Worm (Caenorhabditis elegans) whole organism, L4 larva: ENCODE measurements around the gene F21E9.2.

ENCODE experiments used
- F10B5.3 ChIP-seq: sonication (generic microtip); optimal IDR thresholded peaks from 2 replicates; lab custom pipeline; 2016; ENCODE audit warnings: mild to moderate bottlenecking, missing genetic modification characterization, missing compliant biosample characterization
- F49E8.2 ChIP-seq: sonication (generic microtip); optimal IDR thresholded peaks from 2 replicates; lab custom pipeline; 2016; ENCODE audit warnings: missing compliant biosample characterization, mild to moderate bottlenecking, missing genetic modification characterization, borderline replicate concordance
- R02D3.7 ChIP-seq: fragments of 150-350 bp; sonication (generic microtip); optimal IDR thresholded peaks from 3 replicates; lab custom pipeline; 2014; ENCODE audit warnings: missing biosample characterization, missing genetic modification characterization
- Y75B8A.6 ChIP-seq: fragments of 200-800 bp; sonication (Bioruptor generic); IDR thresholded peaks from 2 replicates; pipeline ENCODE4 v1.3.6; 2022; ENCODE audit warnings: missing genetic modification reagents, missing genetic modification characterization, missing compliant biosample characterization
- aha-1 ChIP-seq: fragments of 150-350 bp; peaks from one replicate; lab custom pipeline; 2014; ENCODE audit warnings: missing biosample characterization, missing genetic modification characterization
- ama-1 ChIP-seq: fragments of 150-350 bp; optimal IDR thresholded peaks from 2 replicates; lab custom pipeline; 2014; ENCODE audit warnings: inconsistent platforms, mixed read lengths
- arid-1 ChIP-seq: fragments of 200-800 bp; sonication (Bioruptor generic); conservative IDR thresholded peaks from 2 replicates; pipeline ENCODE4 v1.3.6; 2022; ENCODE audit warnings: missing genetic modification reagents, missing genetic modification characterization, missing compliant biosample characterization
- attf-4 ChIP-seq: sonication (generic microtip); optimal IDR thresholded peaks from 3 replicates; lab custom pipeline; 2017; ENCODE audit warnings: missing biosample characterization, missing genetic modification characterization
- ceh-20 ChIP-seq: fragments of 200-800 bp; sonication (Bioruptor generic); IDR thresholded peaks from 2 replicates; pipeline ENCODE4 v1.3.6; 2022; ENCODE audit warnings: missing genetic modification reagents, missing genetic modification characterization, missing compliant biosample characterization
- ceh-62 ChIP-seq: sonication (generic microtip); optimal IDR thresholded peaks from 2 replicates; lab custom pipeline; 2017; ENCODE audit warnings: missing biosample characterization, missing genetic modification characterization
- ceh-82 ChIP-seq: sonication (generic microtip); optimal IDR thresholded peaks from 2 replicates; lab custom pipeline; 2017; ENCODE audit warnings: missing biosample characterization, missing genetic modification characterization
- ces-1 ChIP-seq: fragments of 150-350 bp; sonication (generic microtip); optimal IDR thresholded peaks from 4 replicates; lab custom pipeline; 2014; ENCODE audit warnings: missing biosample characterization, missing genetic modification reagents, missing genetic modification characterization
- ctbp-1 ChIP-seq: fragments of 200-800 bp; sonication (Bioruptor generic); IDR thresholded peaks from 2 replicates; pipeline ENCODE4 v1.3.6; 2022; ENCODE audit warnings: missing genetic modification reagents, missing genetic modification characterization, missing compliant biosample characterization
- dmd-8 ChIP-seq: fragments of 200-800 bp; sonication (Bioruptor generic); IDR thresholded peaks from 2 replicates; pipeline ENCODE4 v1.3.6; 2022; ENCODE audit warnings: missing genetic modification characterization, missing compliant biosample characterization
- dve-1 ChIP-seq: sonication (generic microtip); optimal IDR thresholded peaks from 2 replicates; lab custom pipeline; 2017; ENCODE audit warnings: antibody characterized with exemption, mild to moderate bottlenecking, missing genetic modification characterization, missing compliant biosample characterization; ENCODE audit not compliant: insufficient read depth
- fkh-10 ChIP-seq: fragments of 150-350 bp; optimal IDR thresholded peaks from 2 replicates; lab custom pipeline; 2014; ENCODE audit warnings: missing biosample characterization, missing genetic modification reagents, missing genetic modification characterization
- fos-1 ChIP-seq: fragments of 150-350 bp; optimal IDR thresholded peaks from 2 replicates; lab custom pipeline; 2014; ENCODE audit warnings: missing biosample characterization, missing genetic modification characterization
- gei-8 ChIP-seq: fragments of 200-800 bp; sonication (Bioruptor generic); optimal IDR thresholded peaks from 2 replicates; lab custom pipeline; 2018; ENCODE audit warnings: mild to moderate bottlenecking, missing genetic modification characterization, missing compliant biosample characterization
- hif-1 ChIP-seq, 2 experiments: sonication (generic microtip); optimal IDR thresholded peaks; 2 replicates each; lab custom pipeline; 2016 to 2017; ENCODE audit warnings: missing compliant biosample characterization in 2 of 2, missing genetic modification characterization in 2 of 2, missing genetic modification reagents in 2 of 2, missing genotype in 2 of 2, mild to moderate bottlenecking in 1 of 2
- hmg-1.1 ChIP-seq: fragments of 200-800 bp; sonication (Bioruptor generic); IDR thresholded peaks from 2 replicates; pipeline ENCODE4 v1.3.6; 2022; ENCODE audit warnings: missing genetic modification reagents, missing genetic modification characterization, missing compliant biosample characterization
- lim-7 ChIP-seq: fragments of 200-800 bp; sonication (Bioruptor generic); IDR thresholded peaks from 2 replicates; pipeline ENCODE4 v1.3.6; 2022; ENCODE audit warnings: missing genetic modification characterization, missing compliant biosample characterization
- lin-13 ChIP-seq: fragments of 150-350 bp; optimal IDR thresholded peaks from 2 replicates; lab custom pipeline; 2014; ENCODE audit warnings: missing biosample characterization, missing genetic modification reagents, missing genetic modification characterization
- lin-38 ChIP-seq: fragments of 200-800 bp; sonication (Bioruptor generic); IDR thresholded peaks from 2 replicates; pipeline ENCODE4 v1.3.6; 2022; ENCODE audit warnings: missing genetic modification reagents, missing genetic modification characterization, missing compliant biosample characterization
- lin-39 ChIP-seq: fragments of 150-350 bp; optimal IDR thresholded peaks from 2 replicates; lab custom pipeline; 2014; ENCODE audit warnings: missing biosample characterization, missing genetic modification reagents, missing genetic modification characterization
- lsy-2 ChIP-seq, 2 experiments: fragments of 150-350 bp in 1 of 2; sonication (generic microtip) in 1 of 2; optimal IDR thresholded peaks; 2 replicates each; lab custom pipeline; 2014 to 2017; ENCODE audit warnings: missing biosample characterization in 2 of 2, missing genetic modification characterization in 2 of 2
- madf-5 ChIP-seq, 2 experiments: fragments of 200-800 bp; sonication (Bioruptor generic); IDR thresholded peaks; 2 replicates each; pipeline ENCODE4 v1.3.6; 2022; ENCODE audit warnings: missing compliant biosample characterization in 2 of 2, missing genetic modification characterization in 2 of 2
- mdl-1 ChIP-seq, 2 experiments: fragments of 150-350 bp in 1 of 2; sonication (generic microtip) in 1 of 2; optimal IDR thresholded peaks; 2 replicates each; lab custom pipeline; 2014 to 2017; ENCODE audit warnings: missing biosample characterization in 2 of 2, missing genetic modification characterization in 2 of 2
- mdt-29 ChIP-seq: fragments of 200-800 bp; sonication (Bioruptor generic); IDR thresholded peaks from 2 replicates; pipeline ENCODE4 v1.3.6; 2022; ENCODE audit warnings: missing genetic modification reagents, missing genetic modification characterization, missing compliant biosample characterization
- nhr-10 ChIP-seq: fragments of 150-350 bp; optimal IDR thresholded peaks from 2 replicates; lab custom pipeline; 2014; ENCODE audit warnings: missing biosample characterization, missing genetic modification characterization
- nhr-102 ChIP-seq: sonication (generic microtip); optimal IDR thresholded peaks from 2 replicates; lab custom pipeline; 2016; ENCODE audit warnings: mild to moderate bottlenecking, missing genetic modification characterization, moderate library complexity, missing compliant biosample characterization
- nhr-25 ChIP-seq: sonication (generic microtip); optimal IDR thresholded peaks from 2 replicates; lab custom pipeline; 2017; ENCODE audit warnings: missing genetic modification characterization, mild to moderate bottlenecking, missing compliant biosample characterization, antibody characterized with exemption, moderate library complexity, borderline replicate concordance; ENCODE audit not compliant: insufficient read depth
- nhr-41 ChIP-seq: fragments of 200-800 bp; sonication (Bioruptor generic); IDR thresholded peaks from 2 replicates; pipeline ENCODE4 v1.3.6; 2022; ENCODE audit warnings: missing genetic modification reagents, missing genetic modification characterization, missing compliant biosample characterization
- pha-4 ChIP-seq, 2 experiments: fragments of 150-350 bp in 1 of 2; fragments of 200-800 bp in 1 of 2; sonication (Bioruptor generic) in 1 of 2; IDR thresholded peaks in 1 of 2; optimal IDR thresholded peaks in 1 of 2; 2 replicates each; pipeline versions ENCODE4 v1.3.6 to Lab custom; 2014 to 2022; ENCODE audit warnings: missing genetic modification characterization in 2 of 2, missing genetic modification reagents in 2 of 2, missing biosample characterization in 1 of 2, missing compliant biosample characterization in 1 of 2
- saeg-2 ChIP-seq: fragments of 200-800 bp; sonication (Bioruptor generic); IDR thresholded peaks from 2 replicates; pipeline ENCODE4 v1.3.6; 2022; ENCODE audit warnings: missing genetic modification reagents, missing genetic modification characterization, missing compliant biosample characterization
- set-16 ChIP-seq: fragments of 200-800 bp; sonication (Bioruptor generic); IDR thresholded peaks from 2 replicates; pipeline ENCODE4 v1.3.6; 2022; ENCODE audit warnings: missing genetic modification reagents, missing genetic modification characterization, missing compliant biosample characterization
- skn-1 ChIP-seq: fragments of 150-350 bp; optimal IDR thresholded peaks from 2 replicates; lab custom pipeline; 2014; ENCODE audit warnings: missing biosample characterization, missing genetic modification characterization
- snpc-4 ChIP-seq: fragments of 150-350 bp; optimal IDR thresholded peaks from 2 replicates; lab custom pipeline; 2014; ENCODE audit warnings: missing biosample characterization, missing genetic modification characterization
- tag-97 ChIP-seq: fragments of 200-800 bp; sonication (Bioruptor generic); IDR thresholded peaks from 2 replicates; pipeline ENCODE4 v1.3.6; 2022; ENCODE audit warnings: missing genetic modification characterization, missing compliant biosample characterization
- unc-130 ChIP-seq: sonication (generic microtip); optimal IDR thresholded peaks from 2 replicates; lab custom pipeline; 2016; ENCODE audit warnings: missing genetic modification reagents, missing genetic modification characterization, missing compliant biosample characterization
- zag-1 ChIP-seq: fragments of 150-350 bp; optimal IDR thresholded peaks from 2 replicates; lab custom pipeline; 2014; ENCODE audit warnings: missing biosample characterization, missing genetic modification characterization
- zfp-3 ChIP-seq: fragments of 200-800 bp; sonication (Bioruptor generic); conservative IDR thresholded peaks from 2 replicates; pipeline ENCODE4 v1.3.6; 2022; ENCODE audit warnings: missing genetic modification reagents, missing genetic modification characterization, missing compliant biosample characterization
- zip-11 ChIP-seq: fragments of 200-800 bp; sonication (Bioruptor generic); IDR thresholded peaks from 2 replicates; pipeline ENCODE4 v1.3.6; 2022; ENCODE audit warnings: missing genetic modification characterization, missing compliant biosample characterization
- ztf-11 ChIP-seq: fragments of 150-350 bp; optimal IDR thresholded peaks from 2 replicates; lab custom pipeline; 2014; ENCODE audit warnings: missing biosample characterization, missing genetic modification characterization
- ztf-7 ChIP-seq: fragments of 150-350 bp; optimal IDR thresholded peaks from 2 replicates; lab custom pipeline; 2014; ENCODE audit warnings: missing biosample characterization, missing genetic modification characterization

Gene F21E9.2

ce11 chrX:1367416-1367815 is 37.7 kb upstream of the F21E9.2 start, which contains the start of gene dgn-2:
Gene dgn-2 (minus strand): TSS chrX:1367516.
- TF ChIP-seq gei-8 (GFP tag; lab: Kevin White, UChicago) (no peak), ama-1 (lab: Kevin White, UChicago) (no peak), aha-1 (tag; lab: Kevin White, UChicago) (no peak), R02D3.7 (no peak), fos-1 (tag; lab: Kevin White, UChicago) (no peak), madf-5 (GFP tag; IDR thresholded peaks at IDR 0.05; lab: Robert Waterston, UW) (no peak), nhr-25 (tag; lab: Kevin White, UChicago) (no peak), nhr-10 (no peak), nhr-102 (tag; lab: Kevin White, UChicago) (no peak), Y75B8A.6 (GFP tag; lab: Robert Waterston, UW) (no peak), lsy-2 (tag; optimal IDR thresholded peaks at IDR 0.05; lab: Kevin White, UChicago) (no peak)

- TF ChIP-seq lim-7 (GFP tag; lab: Robert Waterston, UW) (no peak), aha-1 (tag; lab: Kevin White, UChicago) (peak; percentile 89), zip-11 (GFP tag; lab: Robert Waterston, UW) (no peak)
Measured at ce11 chrX:1360631-1361030, 30.9 kb upstream of the F21E9.2 start, which contains the start of gene F56C3.4. Gene F56C3.4 (minus strand): TSS chrX:1360731.

- TF ChIP-seq fkh-10 (GFP tag; lab: Kevin White, UChicago) (no peak), aha-1 (tag; lab: Kevin White, UChicago) (no peak), ztf-7 (tag; lab: Kevin White, UChicago) (no peak), dve-1 (tag; lab: Kevin White, UChicago) (no peak), ctbp-1 (GFP tag; lab: Robert Waterston, UW) (no peak), set-16 (GFP tag; lab: Robert Waterston, UW) (no peak), saeg-2 (GFP tag; lab: Robert Waterston, UW) (no peak), ceh-82 (tag; lab: Kevin White, UChicago) (no peak), nhr-10 (no peak), F10B5.3 (tag; lab: Kevin White, UChicago) (no peak), nhr-41 (no peak), pha-4 (GFP tag; IDR thresholded peaks at IDR 0.05; lab: Robert Waterston, UW) (no peak), pha-4 (tag; optimal IDR thresholded peaks at IDR 0.05; lab: Kevin White, UChicago) (no peak), hif-1 (tag; optimal IDR thresholded peaks at IDR 0.05; lab: Kevin White, UChicago) (no peak), tag-97 (GFP tag; lab: Robert Waterston, UW) (no peak), ces-1 (GFP tag; lab: Kevin White, UChicago) (no peak), unc-130 (GFP tag; lab: Kevin White, UChicago) (no peak), R02D3.7 (no peak), ztf-11 (tag; lab: Kevin White, UChicago) (no peak)
Measured at ce11 chrX:1358295-1358694, 28.5 kb upstream of the F21E9.2 start, which contains the start of gene F56C3.3. Gene F56C3.3 (minus strand): TSS chrX:1358395.

ce11 chrX:1344818-1345217 is 15.1 kb upstream of the F21E9.2 start:
- no peak; the same call in none of the 2 replicates for TF ChIP-seq arid-1 (GFP tag; lab: Robert Waterston, UW)
- TF ChIP-seq mdt-29 (GFP tag; lab: Robert Waterston, UW): peak; percentile 76
- peak; percentile 88 for TF ChIP-seq lin-39 (tag; lab: Kevin White, UChicago)
- peak; percentile 91 for TF ChIP-seq zfp-3 (GFP tag; lab: Robert Waterston, UW)
- peak; percentile 99 for TF ChIP-seq dve-1 (tag; lab: Kevin White, UChicago)
- TF ChIP-seq snpc-4 (tag; lab: Kevin White, UChicago): peak; percentile 63
- peak; percentile 82 for TF ChIP-seq lin-38
- peak; percentile 85 for TF ChIP-seq zag-1
- TF ChIP-seq attf-4 (tag; lab: Kevin White, UChicago): peak; percentile 55
- TF ChIP-seq dmd-8 (GFP tag; lab: Robert Waterston, UW): 0 out of 2 replicates have a peak, but pooled peaks have one; percentile 62
- peak; percentile 100 for TF ChIP-seq aha-1 (tag; lab: Kevin White, UChicago)
- peak; percentile 96 for TF ChIP-seq F10B5.3 (tag; lab: Kevin White, UChicago)
- TF ChIP-seq hmg-1.1 (GFP tag; lab: Robert Waterston, UW): peak; percentile 100
- peak; percentile 99 for TF ChIP-seq nhr-102 (tag; lab: Kevin White, UChicago)
- TF ChIP-seq ctbp-1 (GFP tag; lab: Robert Waterston, UW): peak; percentile 93
- TF ChIP-seq mdl-1 (tag; optimal IDR thresholded peaks at IDR 0.05; lab: Kevin White, UChicago): peak; percentile 87 to 91
- TF ChIP-seq ceh-62: no peak
- TF ChIP-seq R02D3.7: peak; percentile 9
- peak; percentile 84 for TF ChIP-seq nhr-25 (tag; lab: Kevin White, UChicago)
- TF ChIP-seq ceh-20 (GFP tag; lab: Robert Waterston, UW): peak; percentile 94
- TF ChIP-seq skn-1 (tag; lab: Kevin White, UChicago): peak; percentile 67
- TF ChIP-seq F49E8.2 (tag; lab: Kevin White, UChicago): no peak
- peak; percentile 94 for TF ChIP-seq lin-13 (GFP tag; lab: Kevin White, UChicago)
